Fruit fly (Drosophila melanogaster) whole organism, pupa: ENCODE data around the gene CG14983.

Source experiments
- CG10348 ChIP-seq: fragments of 200-800 bp; sonication (Bioruptor generic); IDR thresholded peaks from 2 replicates; pipeline ENCODE4 v1.3.6; 2022; ENCODE audit warnings: missing biosample characterization, missing genetic modification characterization
- CG12605 ChIP-seq: fragments of 200-800 bp; sonication (Bioruptor generic); IDR thresholded peaks from 2 replicates; pipeline ENCODE4 v1.3.6; 2022; ENCODE audit warnings: missing biosample characterization, missing genetic modification characterization
- CG13204 ChIP-seq: fragments of 200-800 bp; sonication (Bioruptor generic); optimal IDR thresholded peaks from 2 replicates; lab custom pipeline; 2018; ENCODE audit warnings: missing biosample characterization, mild to moderate bottlenecking, missing genetic modification characterization, moderate library complexity
- CG14655 ChIP-seq: fragments of 200-800 bp; sonication (Bioruptor generic); optimal IDR thresholded peaks from 3 replicates; lab custom pipeline; 2017; ENCODE audit warnings: mild to moderate bottlenecking, missing biosample characterization, missing genetic modification reagents, missing genetic modification characterization
- CG15710 ChIP-seq: fragments of 200-800 bp; sonication (Bioruptor generic); optimal IDR thresholded peaks from 2 replicates; lab custom pipeline; 2018; ENCODE audit warnings: missing biosample characterization, mild to moderate bottlenecking, missing genetic modification characterization, moderate library complexity
- CG17806 ChIP-seq: fragments of 200-800 bp; sonication (Bioruptor generic); optimal IDR thresholded peaks from 2 replicates; lab custom pipeline; 2018; ENCODE audit warnings: missing biosample characterization, mild to moderate bottlenecking, missing genetic modification characterization, moderate library complexity
- CG32121 ChIP-seq: fragments of 200-800 bp; sonication (Bioruptor generic); IDR thresholded peaks from 2 replicates; pipeline ENCODE4 v1.3.6; 2022; ENCODE audit warnings: missing biosample characterization, missing genetic modification characterization
- CG34367 ChIP-seq: fragments of 200-800 bp; sonication (Bioruptor generic); optimal IDR thresholded peaks from 2 replicates; lab custom pipeline; 2018; ENCODE audit warnings: missing biosample characterization, mild to moderate bottlenecking, missing genetic modification characterization
- CG4496 ChIP-seq: fragments of 200-800 bp; sonication (Bioruptor generic); IDR thresholded peaks from 3 replicates; pipeline ENCODE4 v1.3.6; 2022; ENCODE audit warnings: missing biosample characterization, missing genetic modification characterization
- CG8159 ChIP-seq: fragments of 200-800 bp; sonication (Bioruptor generic); optimal IDR thresholded peaks from 3 replicates; lab custom pipeline; 2018; ENCODE audit warnings: missing biosample characterization, mild to moderate bottlenecking, missing genetic modification characterization, moderate library complexity
- CG8301 ChIP-seq: fragments of 200-800 bp; sonication (Bioruptor generic); optimal IDR thresholded peaks from 2 replicates; lab custom pipeline; 2018; ENCODE audit warnings: missing biosample characterization, mild to moderate bottlenecking, missing genetic modification characterization
- CG9948 ChIP-seq: fragments of 200-800 bp; sonication (Bioruptor generic); optimal IDR thresholded peaks from 2 replicates; lab custom pipeline; 2018; ENCODE audit warnings: missing biosample characterization, mild to moderate bottlenecking, missing genetic modification characterization, moderate library complexity
- D1 ChIP-seq: fragments of 200-800 bp; sonication (Bioruptor generic); optimal IDR thresholded peaks from 2 replicates; lab custom pipeline; 2018; ENCODE audit warnings: missing biosample characterization, mild to moderate bottlenecking, missing genetic modification characterization, moderate library complexity
- EcR ChIP-seq: fragments of 200-800 bp; sonication (Bioruptor generic); optimal IDR thresholded peaks from 3 replicates; lab custom pipeline; 2019; ENCODE audit warnings: missing biosample characterization, missing genetic modification characterization, mild to moderate bottlenecking, moderate library complexity, missing genetic modification reagents
- Ets98B ChIP-seq: fragments of 200-800 bp; sonication (Bioruptor generic); IDR thresholded peaks from 2 replicates; pipeline ENCODE4 v1.3.6; 2022; ENCODE audit warnings: missing biosample characterization, missing genetic modification characterization
- Pif1A ChIP-seq: fragments of 200-800 bp; sonication (Bioruptor generic); optimal IDR thresholded peaks from 3 replicates; lab custom pipeline; 2016; ENCODE audit warnings: missing biosample characterization, missing genetic modification characterization
- Pif1B ChIP-seq: fragments of 200-800 bp; sonication (Bioruptor generic); optimal IDR thresholded peaks from 3 replicates; lab custom pipeline; 2016; ENCODE audit warnings: missing biosample characterization, missing genetic modification characterization
- Snoo ChIP-seq: fragments of 200-800 bp; sonication (Bioruptor generic); optimal IDR thresholded peaks from 3 replicates; lab custom pipeline; 2017; ENCODE audit warnings: missing biosample characterization, mild to moderate bottlenecking, missing genetic modification characterization, inconsistent platforms
- fd96Ca ChIP-seq: fragments of 200-800 bp; sonication (Bioruptor generic); IDR thresholded peaks from 3 replicates; pipeline ENCODE4 v1.3.6; 2022; ENCODE audit warnings: missing biosample characterization, missing genetic modification characterization
- gl ChIP-seq: fragments of 200-800 bp; sonication (Bioruptor generic); optimal IDR thresholded peaks from 2 replicates; lab custom pipeline; 2018; ENCODE audit warnings: missing biosample characterization, mild to moderate bottlenecking, missing genetic modification characterization
- rn ChIP-seq: fragments of 200-800 bp; sonication (Bioruptor generic); IDR thresholded peaks from 2 replicates; pipeline ENCODE4 v1.3.6; 2022; ENCODE audit warnings: missing biosample characterization, missing genetic modification characterization

The CG14983 gene

DNA sequence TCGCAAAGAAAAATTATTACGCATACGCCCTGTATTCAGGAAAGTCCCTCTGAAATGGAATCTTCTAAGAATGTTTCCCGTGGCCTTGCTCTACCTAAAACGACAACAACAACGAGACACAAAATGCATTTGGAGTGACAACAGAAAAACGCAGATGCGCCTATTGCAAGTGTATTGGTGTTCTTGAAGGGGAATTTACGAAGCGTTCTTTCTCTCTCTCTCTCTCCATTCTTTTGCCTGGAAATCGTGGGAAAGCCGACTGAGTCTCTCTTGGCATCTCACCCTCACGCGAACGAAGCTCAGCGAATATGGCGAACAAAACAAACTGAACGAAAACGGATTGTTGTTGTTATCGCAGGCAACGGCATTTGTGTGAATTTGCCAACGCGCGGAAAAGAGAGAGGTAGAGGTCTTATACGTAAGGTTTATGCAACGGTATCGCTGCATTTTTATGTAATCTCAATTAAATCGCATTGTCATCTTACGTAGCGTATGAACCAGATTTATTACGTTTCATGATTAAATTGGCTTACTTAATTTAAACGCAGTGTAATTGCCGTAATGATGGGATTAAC, 22.8 kb downstream of the CG14983 start:
- TF ChIP-seq Ets98B (GFP tag; lab: Robert Waterston, UW) = no peak
- no peak for TF ChIP-seq CG8301 (tag; lab: Kevin White, UChicago)
- no peak for TF ChIP-seq CG4496 (GFP tag; lab: Robert Waterston, UW)
- no peak for TF ChIP-seq CG8159 (tag; lab: Kevin White, UChicago)
- TF ChIP-seq gl (tag; lab: Kevin White, UChicago) = no peak
- TF ChIP-seq EcR (GFP tag; lab: Kevin White, UChicago) = no peak
- TF ChIP-seq CG32121 = no peak
- TF ChIP-seq CG14655 = no peak
- TF ChIP-seq fd96Ca = no peak
- TF ChIP-seq rn (GFP tag; lab: Robert Waterston, UW) = no peak
- no peak for TF ChIP-seq Pif1A
- no peak for TF ChIP-seq CG17806 (tag; lab: Kevin White, UChicago)
- no peak for TF ChIP-seq CG15710 (tag; lab: Kevin White, UChicago)
- no peak for TF ChIP-seq D1
- no peak for TF ChIP-seq CG34367 (tag; lab: Kevin White, UChicago)
- no peak for TF ChIP-seq CG13204
- TF ChIP-seq Snoo (tag; lab: Kevin White, UChicago) = no peak
- TF ChIP-seq CG10348 (GFP tag; lab: Robert Waterston, UW) = no peak
- no peak for TF ChIP-seq CG9948
- TF ChIP-seq Pif1B (GFP tag; lab: Kevin White, UChicago) = no peak
- TF ChIP-seq, all 21 proteins: peak for 0

DNA sequence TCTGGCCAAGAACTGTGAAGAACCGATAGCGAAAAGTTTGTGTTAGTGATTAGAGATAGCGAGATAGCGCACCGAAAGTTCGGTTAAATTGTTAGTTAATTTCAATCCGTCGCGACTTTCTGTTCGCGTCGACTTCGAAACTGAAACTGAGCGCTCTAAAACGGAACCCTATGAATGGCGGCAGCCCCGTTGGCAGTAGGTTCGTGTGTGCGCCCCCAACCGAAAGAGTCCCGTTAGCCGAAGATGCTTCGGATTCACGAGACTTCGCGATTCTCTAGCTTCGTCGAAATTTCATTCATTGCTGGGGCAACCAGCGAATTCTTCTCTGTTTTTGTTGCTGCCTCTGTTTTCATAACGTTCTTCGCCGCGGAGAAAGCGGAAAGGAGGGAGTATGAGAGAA, 23.6 kb downstream of the CG14983 start:
- TF ChIP-seq CG13204 (no peak), Snoo (tag; lab: Kevin White, UChicago) (no peak), rn (GFP tag; lab: Robert Waterston, UW) (no peak), CG14655 (no peak), fd96Ca (no peak), CG12605 (GFP tag; lab: Robert Waterston, UW) (no peak), CG8159 (tag; lab: Kevin White, UChicago) (no peak), CG4496 (GFP tag; lab: Robert Waterston, UW) (no peak)

DNA sequence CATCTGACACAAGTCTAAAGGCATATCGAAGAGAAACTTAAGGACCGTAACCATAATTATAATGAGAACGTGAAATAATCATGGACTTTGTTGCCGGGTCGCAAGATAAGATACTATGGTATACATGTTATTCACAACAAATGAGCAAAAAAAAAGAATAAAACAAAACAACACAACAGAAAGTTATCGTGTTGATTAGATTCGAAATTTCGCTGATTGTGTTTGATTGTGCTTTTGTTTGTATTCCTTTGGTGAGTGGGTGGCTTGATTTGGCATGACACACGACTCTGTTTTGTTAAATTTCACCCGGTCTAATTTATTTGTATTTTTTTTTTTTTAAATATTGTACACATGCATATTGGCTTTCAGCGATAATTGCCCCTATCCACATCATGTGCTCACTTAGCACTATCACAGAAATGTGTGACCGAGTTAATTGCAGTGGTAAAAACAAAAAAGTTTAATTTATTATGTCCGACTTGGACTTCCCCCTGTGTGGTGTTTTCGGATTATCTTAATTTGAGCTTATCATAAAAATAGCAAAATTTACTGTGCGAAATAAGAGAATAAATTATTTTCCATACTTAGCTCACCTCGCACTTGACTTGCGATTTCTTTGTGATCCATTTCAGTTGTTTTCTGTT, 25.4 kb downstream of the CG14983 start:
- TF ChIP-seq CG4496 (GFP tag; lab: Robert Waterston, UW) (no peak), fd96Ca (no peak), Ets98B (GFP tag; lab: Robert Waterston, UW) (no peak), CG10348 (GFP tag; lab: Robert Waterston, UW) (no peak), CG17806 (tag; lab: Kevin White, UChicago) (no peak), gl (tag; lab: Kevin White, UChicago) (no peak), rn (GFP tag; lab: Robert Waterston, UW) (no peak)

DNA sequence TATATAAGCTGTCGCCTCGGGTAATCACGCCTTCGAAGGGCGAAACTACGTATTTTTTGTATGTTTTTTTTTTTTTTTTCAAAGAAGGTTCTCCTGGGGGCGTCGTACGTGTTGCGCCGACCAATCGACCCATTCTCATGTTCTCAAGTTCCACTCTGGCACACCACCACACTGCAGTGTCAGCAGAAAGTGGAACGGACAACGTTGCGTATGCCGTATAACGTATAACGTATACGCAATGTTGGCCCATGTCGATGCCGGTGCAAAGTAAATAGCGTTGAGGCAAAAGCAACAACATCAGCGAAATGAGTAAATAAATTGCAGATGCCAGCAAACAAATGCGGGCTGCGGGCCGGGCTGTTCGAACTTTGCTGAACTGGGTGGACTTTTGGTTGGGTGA, 37.0 kb downstream of the CG14983 start:
- TF ChIP-seq D1 = no peak

DNA sequence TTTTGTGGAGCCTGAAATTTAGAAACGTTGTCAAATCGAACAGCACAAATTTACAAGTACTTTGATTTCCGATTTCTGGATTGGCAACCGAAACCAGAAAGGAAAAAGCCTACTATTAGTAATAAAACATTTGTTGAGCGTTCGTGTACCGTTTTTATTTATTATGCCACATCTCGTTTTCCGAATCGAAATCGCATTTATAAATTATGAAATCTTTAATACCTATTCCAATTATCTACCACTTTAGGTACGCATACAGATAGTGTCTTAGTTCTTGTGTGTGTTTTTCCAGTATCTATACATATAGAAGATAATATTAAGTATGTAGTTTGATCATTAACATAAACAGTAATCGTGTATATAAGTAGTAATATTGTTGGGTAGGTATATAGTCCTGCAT, 39.3 kb downstream of the CG14983 start, which contains the start of gene mge:
Gene mge, minus strand, starts transcription at position 101 of the 400 bp plus-strand sequence.
- no peak for TF ChIP-seq CG12605 (GFP tag; lab: Robert Waterston, UW)
- TF ChIP-seq EcR (GFP tag; lab: Kevin White, UChicago) = no peak
- no peak for TF ChIP-seq CG10348 (GFP tag; lab: Robert Waterston, UW)
- TF ChIP-seq CG9948 = no peak

DNA sequence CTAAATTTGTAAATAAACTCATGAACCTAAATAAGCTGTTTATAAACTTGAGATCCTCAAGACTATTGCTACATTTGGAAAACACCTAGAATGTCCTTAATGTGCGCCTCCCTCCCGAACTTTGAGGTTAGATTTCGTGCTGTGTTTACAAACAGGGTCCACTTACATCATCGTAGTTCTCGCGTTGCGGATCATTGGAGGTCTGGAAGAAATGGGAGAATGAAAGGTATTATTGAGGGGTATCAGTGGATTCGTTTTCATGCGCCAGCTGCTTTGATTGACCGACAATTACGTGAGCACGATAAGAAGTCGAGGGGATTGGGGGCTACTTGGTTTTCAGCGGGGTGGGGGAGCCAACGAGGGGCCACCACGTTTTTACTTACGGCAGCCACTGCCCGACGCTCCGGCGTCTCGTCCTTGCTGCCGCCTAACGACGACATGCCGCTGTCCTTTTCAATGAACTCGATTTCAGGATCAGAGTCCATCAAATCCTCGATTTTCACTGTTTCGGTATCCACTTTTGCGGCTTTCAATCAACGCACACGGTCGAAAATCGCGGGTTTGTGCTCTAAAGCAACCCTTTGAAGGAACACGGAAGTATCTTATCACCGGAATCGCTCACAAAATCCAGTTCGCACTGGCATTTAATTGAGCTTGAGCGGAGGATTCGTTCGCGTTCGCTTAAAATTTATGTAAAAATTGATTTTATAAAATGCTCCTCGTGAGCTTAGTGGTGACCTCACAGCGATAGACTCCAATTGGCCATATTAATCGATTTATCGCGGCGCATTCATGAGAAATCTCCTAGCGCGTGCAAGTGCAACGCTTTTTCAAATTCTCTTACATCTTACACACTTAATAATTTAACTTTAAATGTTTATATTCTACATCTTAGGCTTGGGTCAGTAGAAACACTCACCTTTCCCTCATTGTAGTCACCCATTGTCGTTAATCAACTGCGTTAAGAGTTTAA, 40.0 kb downstream of the CG14983 start:
- TF ChIP-seq Pif1A (no peak), EcR (GFP tag; lab: Kevin White, UChicago) (peak; percentile 87)

DNA sequence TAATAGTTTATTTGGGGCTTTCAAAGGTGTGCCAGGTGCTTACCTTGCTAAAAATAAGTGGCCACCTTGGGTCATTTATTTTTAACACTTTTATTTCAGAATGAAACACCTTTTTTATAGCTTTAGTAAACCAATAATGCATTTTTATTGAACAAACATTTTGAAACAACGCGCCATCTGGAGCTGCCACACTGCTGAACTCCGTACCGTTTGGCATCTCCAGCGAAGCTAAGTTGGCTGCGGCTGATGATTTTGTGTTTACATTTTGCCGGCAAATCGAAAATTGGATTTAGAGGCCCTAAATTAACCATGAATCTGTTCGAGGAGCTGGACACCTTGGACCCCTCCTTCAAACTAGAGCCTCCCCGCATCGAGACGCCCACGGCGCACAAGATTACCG, 44.0 kb downstream of the CG14983 start, which contains the start of gene ida:
Gene ida, plus strand, starts transcription at position 234 of the 400 bp plus-strand sequence.
- TF ChIP-seq CG8159 (tag; lab: Kevin White, UChicago) (no peak), Ets98B (GFP tag; lab: Robert Waterston, UW) (no peak), EcR (GFP tag; lab: Kevin White, UChicago) (no peak), CG4496 (GFP tag; lab: Robert Waterston, UW) (peak; percentile 50; the same call in 1 of the 3 replicates), CG14655 (no peak), CG17806 (tag; lab: Kevin White, UChicago) (no peak)
